Fruit fly (Drosophila melanogaster) whole organism: ENCODE data around the gene CG15812.

ENCODE experiments used
- CG8478 ChIP-seq: fragments of >200 bp; optimal IDR thresholded peaks from 2 replicates; lab custom pipeline; 2018; ENCODE audit warnings: inconsistent platforms
- Dll ChIP-seq: fragments of >200 bp; optimal IDR thresholded peaks from 2 replicates; lab custom pipeline; 2017
- EcR ChIP-seq, 2 experiments: fragments of >200 bp; optimal IDR thresholded peaks; 2 replicates each; lab custom pipeline; 2017; ENCODE audit warnings: missing biosample characterization in 2 of 2, missing genetic modification characterization in 2 of 2, missing genetic modification reagents in 2 of 2
- pan ChIP-seq: fragments of >200 bp; optimal IDR thresholded peaks from 2 replicates; lab custom pipeline; 2017
- psq ChIP-seq: fragments of >200 bp; optimal IDR thresholded peaks from 2 replicates; lab custom pipeline; 2017
- usp ChIP-seq: fragments of >200 bp; optimal IDR thresholded peaks from 2 replicates; lab custom pipeline; 2017; ENCODE audit warnings: missing biosample characterization, missing genetic modification characterization, mixed read lengths

Gene CG15812

DNA sequence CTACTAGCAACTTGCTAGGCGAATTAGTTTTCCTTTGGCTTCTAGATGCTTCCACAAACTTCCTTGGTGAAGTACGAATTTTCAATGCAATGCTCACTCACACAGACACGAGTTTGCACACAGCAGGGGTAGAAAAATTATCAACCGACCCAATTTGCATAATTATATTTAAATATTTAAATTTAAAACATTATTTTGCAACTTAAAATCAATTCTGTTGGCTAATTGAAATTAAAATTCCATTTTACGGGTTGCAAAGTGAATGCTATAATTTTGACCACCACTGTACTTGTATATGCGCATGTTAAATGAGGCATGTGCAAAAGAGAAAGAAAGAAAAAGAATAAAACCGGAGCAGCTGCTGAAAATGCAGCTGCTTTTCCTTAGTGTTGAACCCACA is 34.3 kb downstream of the CG15812 start:
- TF ChIP-seq Dll (lab: Kevin White, UChicago): no peak
- no peak for TF ChIP-seq EcR (GFP tag; optimal IDR thresholded peaks at IDR 0.05; lab: Kevin White, UChicago)
- no peak for TF ChIP-seq psq (lab: Kevin White, UChicago)
- no peak for TF ChIP-seq pan (lab: Kevin White, UChicago)
- TF ChIP-seq usp (GFP tag; lab: Kevin White, UChicago): no peak
- no peak for TF ChIP-seq CG8478

DNA sequence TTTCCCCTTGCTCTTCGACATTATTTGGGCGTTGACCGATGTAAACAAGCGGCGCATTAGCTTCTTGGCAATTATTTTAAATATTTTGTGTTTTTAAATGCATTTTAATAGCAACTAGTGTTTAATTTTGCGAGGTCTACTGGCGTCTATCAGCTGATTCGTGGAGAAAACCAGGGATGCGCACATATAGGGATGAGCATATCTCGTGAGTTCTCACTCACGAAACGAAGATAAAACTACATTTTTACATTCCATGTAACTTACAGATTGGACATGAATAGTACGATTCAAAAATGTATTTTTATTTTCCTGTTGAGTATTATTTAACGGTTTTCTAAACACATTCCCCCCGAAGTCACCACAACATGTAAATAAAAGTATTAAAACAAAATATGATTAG is 37.7 kb downstream of the CG15812 start, which contains the start of gene CG14966:
Gene CG14966, minus strand, starts transcription at position 168 of the 400 bp plus-strand sequence.
- TF ChIP-seq EcR (GFP tag; optimal IDR thresholded peaks at IDR 0.05; lab: Kevin White, UChicago) (no peak), Dll (lab: Kevin White, UChicago) (no peak), psq (lab: Kevin White, UChicago) (no peak), usp (GFP tag; lab: Kevin White, UChicago) (no peak), CG8478 (no peak), pan (lab: Kevin White, UChicago) (no peak)

DNA sequence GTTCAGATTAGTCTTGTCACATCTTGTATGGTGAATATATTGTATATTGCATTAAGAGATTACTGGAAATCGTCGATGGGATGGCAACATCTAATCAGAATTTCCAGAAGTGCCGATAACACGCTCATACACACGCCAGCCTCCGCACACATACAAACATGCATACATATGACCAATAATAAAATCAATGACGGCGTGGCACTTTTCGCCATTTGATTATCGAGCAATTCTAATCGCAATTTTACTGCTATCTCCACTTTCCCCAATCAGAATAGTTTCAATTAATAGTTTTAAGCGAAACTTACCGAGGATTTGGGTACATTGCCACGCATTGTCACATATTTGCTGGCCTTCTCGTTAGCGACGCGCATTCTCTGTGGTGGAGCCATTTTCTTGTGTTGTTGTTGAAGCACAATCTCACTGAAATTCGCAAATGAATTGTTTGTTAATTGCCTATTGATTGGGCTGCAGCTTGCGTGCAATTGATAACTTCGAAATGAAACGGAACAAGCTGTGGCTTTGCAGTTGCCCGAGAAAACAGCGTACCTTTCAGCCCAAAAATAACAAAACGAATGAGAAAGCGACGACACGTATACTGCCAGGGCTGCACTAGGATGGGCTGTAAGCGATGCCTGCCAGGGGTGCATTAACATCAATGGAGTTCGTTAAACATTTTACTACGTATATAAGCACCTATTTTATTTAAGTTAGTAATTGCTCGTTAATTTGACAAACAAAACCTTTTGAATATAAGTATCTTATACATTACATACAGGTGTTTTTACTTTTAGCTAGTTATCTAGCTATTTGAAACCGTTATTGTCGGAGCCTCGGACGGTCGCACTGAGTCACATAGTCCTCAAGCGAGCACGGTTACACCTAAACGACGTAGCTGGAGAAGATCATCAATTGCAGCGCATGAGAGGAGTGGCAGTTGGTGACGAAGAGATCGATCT is 38.9 kb downstream of the CG15812 start, which contains the start of the genes CG32276 and gry:
Gene CG32276, minus strand, starts transcription at position 601 of the 956 bp plus-strand sequence.
Gene gry, plus strand, starts transcription at position 644 of the 956 bp plus-strand sequence.
- no peak for TF ChIP-seq psq (lab: Kevin White, UChicago)
- no peak for TF ChIP-seq usp (GFP tag; lab: Kevin White, UChicago)
- no peak for TF ChIP-seq Dll (lab: Kevin White, UChicago)
- TF ChIP-seq pan (lab: Kevin White, UChicago): no peak

DNA sequence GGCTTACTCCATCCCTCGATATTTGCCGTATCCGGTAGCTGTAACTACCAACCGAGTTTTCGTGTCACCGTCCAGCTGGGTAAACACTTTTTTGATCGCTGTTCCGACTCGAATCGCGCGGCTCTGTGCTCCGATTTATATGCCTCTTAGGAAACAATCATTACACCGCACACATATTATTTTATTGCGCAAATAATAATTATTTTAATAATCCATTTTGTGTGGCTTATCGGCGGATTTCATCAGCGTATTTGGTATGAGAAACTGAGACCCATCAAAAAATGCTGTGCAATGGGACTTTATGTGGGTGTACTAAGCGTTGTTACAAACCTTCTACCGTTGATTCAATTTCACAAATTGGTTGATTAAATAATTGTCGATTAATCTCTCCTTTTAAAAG is 43.3 kb downstream of the CG15812 start, which contains the start of gene CG32271:
Gene CG32271, minus strand, starts transcription at position 101 of the 400 bp plus-strand sequence.
- TF ChIP-seq CG8478: no peak
- TF ChIP-seq usp (GFP tag; lab: Kevin White, UChicago): no peak

DNA sequence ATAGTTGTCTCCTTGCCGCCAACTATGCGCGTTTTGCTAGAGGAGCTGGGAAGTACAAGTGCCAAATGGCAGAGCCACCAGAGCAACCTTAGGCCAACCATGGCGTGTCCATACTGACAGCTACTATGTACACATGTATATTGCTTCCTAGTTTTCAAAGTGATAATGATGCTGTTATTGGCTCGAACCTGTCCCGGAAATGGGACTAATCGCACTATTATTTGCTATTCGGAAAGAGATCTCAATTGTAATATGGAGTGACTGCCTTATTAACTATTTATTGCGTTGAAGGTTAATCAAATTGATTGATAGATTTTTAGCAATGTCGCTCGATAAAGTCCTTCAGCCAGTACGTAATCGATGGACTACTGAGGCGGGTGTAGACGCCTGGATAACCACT is 44.6 kb downstream of the CG15812 start, which contains the start of gene CG33159:
Gene CG33159, minus strand, starts transcription at position 101 of the 400 bp plus-strand sequence.
- TF ChIP-seq usp (GFP tag; lab: Kevin White, UChicago): no peak
- TF ChIP-seq Dll (lab: Kevin White, UChicago): no peak
- TF ChIP-seq CG8478: no peak
- no peak for TF ChIP-seq psq (lab: Kevin White, UChicago)
- TF ChIP-seq EcR (GFP tag; optimal IDR thresholded peaks at IDR 0.05; lab: Kevin White, UChicago): no peak
- TF ChIP-seq pan (lab: Kevin White, UChicago): no peak

DNA sequence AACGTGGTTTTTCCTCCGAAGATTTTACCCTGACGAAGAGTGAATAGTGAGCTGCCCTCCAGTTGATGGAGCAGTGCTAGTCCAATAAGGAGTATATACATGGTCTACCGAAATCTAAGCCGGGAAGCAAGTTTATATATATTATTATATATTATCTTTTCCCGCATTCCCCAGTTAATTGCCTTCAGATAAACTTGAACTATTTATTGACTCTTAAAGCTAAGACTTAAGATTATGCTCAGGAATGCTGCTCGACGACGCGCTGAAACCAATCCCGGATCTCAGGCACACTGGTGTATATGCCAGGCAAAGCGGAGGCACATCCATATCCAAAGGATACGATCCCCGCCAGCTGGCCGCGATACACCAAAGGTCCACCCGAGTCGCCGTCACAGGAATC is 45.6 kb downstream of the CG15812 start, which contains the start of gene CG32277:
Gene CG32277, minus strand, starts transcription at position 101 of the 400 bp plus-strand sequence.
- TF ChIP-seq psq (lab: Kevin White, UChicago) (no peak), CG8478 (no peak), pan (lab: Kevin White, UChicago) (no peak), usp (GFP tag; lab: Kevin White, UChicago) (no peak), EcR (GFP tag; optimal IDR thresholded peaks at IDR 0.05; lab: Kevin White, UChicago) (no peak), Dll (lab: Kevin White, UChicago) (no peak)

DNA sequence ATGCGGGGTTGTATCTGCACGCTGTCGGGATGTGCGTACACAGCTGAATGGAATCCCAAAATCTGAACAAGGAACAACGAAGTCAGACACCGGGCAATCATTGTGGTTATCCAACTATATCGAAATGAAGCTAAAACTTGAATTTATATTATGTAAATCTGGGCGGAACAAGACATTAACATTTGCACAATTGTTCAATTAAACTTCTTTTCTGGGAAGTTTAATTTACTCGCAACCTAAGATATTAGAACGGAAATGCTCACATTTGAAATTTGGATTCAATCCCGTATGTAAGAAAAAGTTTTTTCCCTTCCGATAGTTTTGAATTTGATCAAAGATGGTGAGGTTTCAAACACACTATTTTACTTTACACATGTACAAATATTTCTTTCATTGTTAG is 46.5 kb downstream of the CG15812 start, which contains the start of gene CG33160:
Gene CG33160, minus strand, starts transcription at position 101 of the 400 bp plus-strand sequence.
- no peak for TF ChIP-seq psq (lab: Kevin White, UChicago)
- TF ChIP-seq pan (lab: Kevin White, UChicago): no peak
- no peak for TF ChIP-seq EcR (GFP tag; optimal IDR thresholded peaks at IDR 0.05; lab: Kevin White, UChicago)
- no peak for TF ChIP-seq usp (GFP tag; lab: Kevin White, UChicago)
- no peak for TF ChIP-seq Dll (lab: Kevin White, UChicago)
- TF ChIP-seq CG8478: no peak

DNA sequence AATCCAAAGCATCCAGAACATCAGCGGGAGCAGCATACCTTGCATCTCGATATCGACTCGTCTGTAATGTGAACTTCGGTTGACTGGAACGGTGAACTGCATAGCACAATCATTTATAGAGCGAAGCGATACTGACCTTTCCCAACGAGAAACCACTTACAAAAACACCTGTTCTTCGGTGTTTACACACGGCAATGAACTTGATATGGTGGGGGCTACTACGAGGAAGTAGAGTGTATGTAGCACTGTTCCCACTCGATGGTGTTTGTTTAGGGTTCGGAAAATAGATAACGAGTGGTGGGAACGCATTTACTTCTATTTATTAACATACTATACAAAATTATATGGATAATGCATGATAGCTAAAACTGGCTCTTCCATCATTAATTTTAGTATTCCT is 49.1 kb downstream of the CG15812 start, which contains the start of the genes CG32269 and CG32270:
Gene CG32269, minus strand, starts transcription at position 91 of the 400 bp plus-strand sequence.
Gene CG32270, minus strand, starts transcription at position 91 of the 400 bp plus-strand sequence.
- TF ChIP-seq Dll (lab: Kevin White, UChicago) (no peak), pan (lab: Kevin White, UChicago) (no peak), usp (GFP tag; lab: Kevin White, UChicago) (no peak), EcR (GFP tag; optimal IDR thresholded peaks at IDR 0.05; lab: Kevin White, UChicago) (no peak), psq (lab: Kevin White, UChicago) (no peak), CG8478 (no peak)
